Fruit fly (Drosophila melanogaster): Measurements from ENCODE around the gene CG6700.

Gene CG6700

DNA sequence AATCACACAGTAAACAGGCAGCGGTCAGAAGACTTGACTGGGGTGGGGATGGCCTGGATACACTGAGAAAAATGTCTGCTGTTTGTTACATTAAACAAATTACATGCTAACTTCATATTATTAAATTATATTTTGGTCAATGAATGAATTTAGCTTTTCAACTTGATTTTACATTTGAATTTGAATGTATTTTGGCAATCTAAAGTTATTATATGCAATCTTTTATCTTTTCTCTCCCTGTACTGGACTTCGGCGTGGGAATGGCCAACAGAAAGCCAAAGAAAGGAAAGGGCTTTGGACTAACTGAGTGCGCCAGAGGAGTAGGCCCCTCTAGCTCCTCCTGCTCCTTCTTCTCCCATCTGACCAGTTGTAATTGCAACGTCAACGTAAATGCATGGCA lies 51.1 kb downstream of the CG6700 start (continued):
- TF ChIP-seq Lpt (GFP tag; optimal IDR thresholded peaks at IDR 0.05) (peak; percentile 9), Blimp-1 (GFP tag; optimal IDR thresholded peaks at IDR 0.05) (peak; percentile 50), CG6854 (GFP tag; optimal IDR thresholded peaks at IDR 0.05) (peak; percentile 73), CG11294 (GFP tag; IDR thresholded peaks at IDR 0.05) (0 out of 2 replicates have a peak, but pooled peaks have one; percentile 22), esn (GFP tag; optimal IDR thresholded peaks at IDR 0.05) (peak; percentile 79), fd85E (GFP tag; optimal IDR thresholded peaks at IDR 0.05) (no peak), CG4318 (GFP tag; optimal IDR thresholded peaks at IDR 0.05) (no peak), achi (GFP tag; optimal IDR thresholded peaks at IDR 0.05) (peak; percentile 56), Hr38 (GFP tag; optimal IDR thresholded peaks at IDR 0.05) (no peak), CG8119 (GFP tag; IDR thresholded peaks at IDR 0.05) (peak; percentile 72), Ets96B (tag; optimal IDR thresholded peaks at IDR 0.05) (peak; percentile 42), CG7368 (GFP tag; optimal IDR thresholded peaks at IDR 0.05) (peak; percentile 49), CG9139 (GFP tag; optimal IDR thresholded peaks at IDR 0.05) (no peak)

DNA sequence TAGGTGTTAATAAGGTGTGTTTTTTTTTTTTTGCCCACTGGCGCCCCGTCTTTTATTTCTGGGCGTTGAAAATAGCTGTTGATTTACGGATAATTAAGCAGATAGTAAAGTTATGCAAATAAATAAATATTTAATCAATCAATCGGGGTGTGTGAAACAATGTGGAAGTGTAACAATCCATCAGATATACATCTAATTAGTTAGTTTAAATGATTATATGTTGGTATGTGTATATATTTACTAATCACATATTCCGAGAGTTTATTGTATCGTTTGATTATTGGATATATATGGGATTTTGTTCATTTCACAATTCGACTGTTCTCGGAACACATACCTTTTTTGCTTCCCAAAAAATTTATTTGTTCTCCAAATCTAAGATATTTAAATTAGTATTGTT lies 52.5 kb downstream of the CG6700 start, which contains the start of gene CG31870:
Gene CG31870, plus strand, starts transcription at position 301 of the 400 bp plus-strand sequence.
- TF ChIP-seq CG32006 (GFP tag; optimal IDR thresholded peaks at IDR 0.05), result no peak
- TF ChIP-seq achi (GFP tag; optimal IDR thresholded peaks at IDR 0.05), result no peak
- no peak for TF ChIP-seq CG8119 (GFP tag; IDR thresholded peaks at IDR 0.05)
- TF ChIP-seq Blimp-1 (GFP tag; optimal IDR thresholded peaks at IDR 0.05), result no peak
- TF ChIP-seq vri (GFP tag; optimal IDR thresholded peaks at IDR 0.05), result no peak
- no peak for TF ChIP-seq fd59A (GFP tag; optimal IDR thresholded peaks at IDR 0.05)
- no peak for TF ChIP-seq CG9139 (GFP tag; optimal IDR thresholded peaks at IDR 0.05)
- TF ChIP-seq Eip75B (GFP tag; optimal IDR thresholded peaks at IDR 0.05), result no peak
- TF ChIP-seq CG6808 (GFP tag; optimal IDR thresholded peaks at IDR 0.05), result no peak
- TF ChIP-seq Sox15 (GFP tag; optimal IDR thresholded peaks at IDR 0.05), result no peak
- TF ChIP-seq CG6854 (GFP tag; optimal IDR thresholded peaks at IDR 0.05), result no peak
- no peak for TF ChIP-seq CG6276 (GFP tag; optimal IDR thresholded peaks at IDR 0.05)
- TF ChIP-seq CG1621 (tag; optimal IDR thresholded peaks at IDR 0.05), result no peak
- TF ChIP-seq CG11294 (GFP tag; IDR thresholded peaks at IDR 0.05), result no peak
- TF ChIP-seq CG11902 (GFP tag; optimal IDR thresholded peaks at IDR 0.05), result no peak
- no peak for TF ChIP-seq Hr4 (GFP tag; optimal IDR thresholded peaks at IDR 0.05)
- no peak for TF ChIP-seq Met (GFP tag; optimal IDR thresholded peaks at IDR 0.05)
- TF ChIP-seq esn (GFP tag; optimal IDR thresholded peaks at IDR 0.05), result no peak
- no peak for TF ChIP-seq spab (GFP tag; optimal IDR thresholded peaks at IDR 0.05)
- no peak for TF ChIP-seq CG15336 (GFP tag; IDR thresholded peaks at IDR 0.05)

Measured in whole organism, prepupa.